Fruit fly (Drosophila melanogaster): ENCODE results near the gene alpha-Man-IIa.

Gene alpha-Man-IIa

DNA sequence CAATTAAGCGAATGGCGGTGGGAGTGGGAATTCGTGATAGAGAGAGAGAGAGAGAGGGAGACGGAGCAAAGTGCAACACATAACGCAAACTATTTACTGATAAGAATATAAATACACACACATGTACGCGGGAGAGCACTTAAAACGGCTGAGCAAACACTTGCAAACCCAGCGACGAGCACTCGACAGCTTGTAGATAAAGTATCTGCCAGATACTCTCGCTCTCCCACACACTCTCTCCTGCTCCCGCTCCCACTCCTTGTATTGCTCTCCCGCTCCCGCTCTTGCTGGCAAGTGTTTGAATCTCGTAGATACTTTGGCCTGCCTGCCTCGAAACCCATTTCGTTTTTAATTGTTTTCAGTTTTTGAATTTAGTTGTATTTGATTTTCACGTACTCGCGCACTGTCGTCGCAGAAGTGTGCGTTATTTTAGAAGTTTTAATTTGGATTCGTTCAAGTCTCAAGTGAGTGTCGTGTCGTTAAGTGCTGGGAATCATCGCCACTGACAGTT is 15.9 kb downstream of the alpha-Man-IIa start (continued):
- peak; percentile 34 to 80 for TF ChIP-seq bsh (GFP tag; optimal IDR thresholded peaks at IDR 0.05)
- no peak for TF ChIP-seq Ets65A (GFP tag)
- no peak for TF ChIP-seq CG3065 (GFP tag; optimal IDR thresholded peaks at IDR 0.05)
- peak; percentile 31; the same call in 1 of the 2 replicates for TF ChIP-seq ranshi (GFP tag; IDR thresholded peaks at IDR 0.05)
- TF ChIP-seq CG43689 (GFP tag; IDR thresholded peaks at IDR 0.05) = no peak
- TF ChIP-seq CoRest (tag; optimal IDR thresholded peaks at IDR 0.05) = no peak
- TF ChIP-seq CG32772 (GFP tag; IDR thresholded peaks at IDR 0.05) = no peak
- TF ChIP-seq Ssrp (tag; optimal IDR thresholded peaks at IDR 0.05) = no peak
- TF ChIP-seq insv (GFP tag; optimal IDR thresholded peaks at IDR 0.05) = peak in 1 of 2 experiments; percentile 86
- TF ChIP-seq CG17359 (tag; optimal IDR thresholded peaks at IDR 0.05) = no peak
- no peak for TF ChIP-seq CG17802 (tag; optimal IDR thresholded peaks at IDR 0.05)
- no peak for TF ChIP-seq slp2 (GFP tag; optimal IDR thresholded peaks at IDR 0.05)
- TF ChIP-seq sima (GFP tag; optimal IDR thresholded peaks at IDR 0.05) = no peak
- peak; percentile 9 for TF ChIP-seq chn (GFP tag; optimal IDR thresholded peaks at IDR 0.05)
- TF ChIP-seq CG7963 (GFP tag; IDR thresholded peaks at IDR 0.05; ENCODE audit: partially characterized antibody) = no peak
- peak; percentile 72 for TF ChIP-seq CG4328 (GFP tag; optimal IDR thresholded peaks at IDR 0.05)
- TF ChIP-seq ERR (GFP tag; optimal IDR thresholded peaks at IDR 0.05) = peak; percentile 27
- TF ChIP-seq Hmr (GFP tag; optimal IDR thresholded peaks at IDR 0.05) = peak; percentile 42
- peak; percentile 34 for TF ChIP-seq her (GFP tag; optimal IDR thresholded peaks at IDR 0.05)
- TF ChIP-seq CG17568 (GFP tag; optimal IDR thresholded peaks at IDR 0.05) = peak; percentile 70
- TF ChIP-seq gro (GFP tag; optimal IDR thresholded peaks at IDR 0.05) = peak; percentile 79
- TF ChIP-seq Drgx (GFP tag; IDR thresholded peaks at IDR 0.05) = peak; percentile 62
- no peak for TF ChIP-seq CG6272 (GFP tag; IDR thresholded peaks at IDR 0.05)
- no peak for TF ChIP-seq tgo (GFP tag; IDR thresholded peaks at IDR 0.05)
- TF ChIP-seq crol (GFP tag; IDR thresholded peaks at IDR 0.05) = peak; percentile 71
- TF ChIP-seq unc-4 (GFP tag; IDR thresholded peaks at IDR 0.05; ENCODE audit: partially characterized antibody) = peak; percentile 51; the same call in 1 of the 2 replicates
- no peak for TF ChIP-seq Dip3 (GFP tag; optimal IDR thresholded peaks at IDR 0.05)
- no peak for TF ChIP-seq CG17361 (GFP tag; IDR thresholded peaks at IDR 0.05)
- TF ChIP-seq Atf3 (GFP tag; optimal IDR thresholded peaks at IDR 0.05) = no peak
- no peak for TF ChIP-seq mld (GFP tag; IDR thresholded peaks at IDR 0.05; ENCODE audit: partially characterized antibody)
- TF ChIP-seq Neu2 (GFP tag; optimal IDR thresholded peaks at IDR 0.05; ENCODE audit: borderline replicate concordance) = no peak
- peak; percentile 59; the same call in 1 of the 2 replicates for TF ChIP-seq onecut (GFP tag; IDR thresholded peaks at IDR 0.05)
- no peak for TF ChIP-seq shn (GFP tag; optimal IDR thresholded peaks at IDR 0.05)
- TF ChIP-seq dm (GFP tag; optimal IDR thresholded peaks at IDR 0.05) = no peak
- TF ChIP-seq CG1647 (GFP tag; optimal IDR thresholded peaks at IDR 0.05) = no peak
- TF ChIP-seq CG15601 (tag; optimal IDR thresholded peaks at IDR 0.05) = peak; percentile 24
- TF ChIP-seq D19B (GFP tag; optimal IDR thresholded peaks at IDR 0.05) = no peak
- peak; percentile 60 for TF ChIP-seq CG10543 (GFP tag; optimal IDR thresholded peaks at IDR 0.05)
- no peak for TF ChIP-seq Gug (GFP tag; IDR thresholded peaks at IDR 0.05)
- TF ChIP-seq CG13287 (GFP tag; IDR thresholded peaks at IDR 0.05; ENCODE audit: partially characterized antibody) = peak; percentile 45; the same call in 1 of the 2 replicates
- TF ChIP-seq B-H2 (GFP tag; optimal IDR thresholded peaks at IDR 0.05) = peak; percentile 35
- TF ChIP-seq wor (GFP tag; IDR thresholded peaks at IDR 0.05) = no peak
- TF ChIP-seq D19A (tag; optimal IDR thresholded peaks at IDR 0.05) = no peak
- no peak for TF ChIP-seq jing (GFP tag; optimal IDR thresholded peaks at IDR 0.05)
- TF ChIP-seq PHDP (tag; optimal IDR thresholded peaks at IDR 0.05) = peak; percentile 50
- TF ChIP-seq CG4282 (GFP tag; optimal IDR thresholded peaks at IDR 0.05) = no peak
- TF ChIP-seq CG13296 (GFP tag; optimal IDR thresholded peaks at IDR 0.05) = peak; percentile 75
- no peak for TF ChIP-seq ems (GFP tag; optimal IDR thresholded peaks at IDR 0.05)
- TF ChIP-seq CG8089 (GFP tag; optimal IDR thresholded peaks at IDR 0.05) = peak; percentile 4
- no peak for TF ChIP-seq HLH54F (GFP tag; optimal IDR thresholded peaks at IDR 0.05)
- no peak for TF ChIP-seq ase (GFP tag; IDR thresholded peaks at IDR 0.05)
